Fruit fly (Drosophila melanogaster) S2 (cell line): ENCODE measurements around the gene par-6.

ENCODE experiments used
- CG8478 ChIP-seq: fragments of >200 bp; optimal IDR thresholded peaks from 2 replicates; lab custom pipeline; 2018
- CTCF ChIP-seq, 2 experiments: fragments of >200 bp; optimal IDR thresholded peaks; 2 replicates each; lab custom pipeline; 2018

DNA sequence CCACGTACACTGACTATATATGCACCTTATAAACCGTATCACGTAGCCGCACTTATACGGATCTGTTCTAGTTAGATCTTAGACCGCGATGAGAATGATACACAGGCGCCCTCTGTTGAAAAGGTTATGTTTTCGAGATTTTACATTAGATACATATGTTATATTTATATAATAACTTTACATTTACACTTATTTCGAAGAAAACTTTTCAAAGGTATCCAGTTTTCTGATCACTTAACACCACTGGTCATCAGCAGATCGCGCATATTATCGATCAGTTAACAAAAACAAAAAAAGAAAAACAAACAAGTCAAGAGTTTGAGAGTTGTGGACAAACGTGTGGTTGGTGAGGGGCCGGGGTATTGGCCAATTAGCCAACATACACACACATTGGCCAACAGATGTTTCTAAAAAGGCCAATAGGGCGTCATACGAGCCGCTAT lies 5.4 kb upstream of the par-6 start:
- TF ChIP-seq CG8478 (lab: Kevin White, UChicago) = no peak
- TF ChIP-seq CTCF (optimal IDR thresholded peaks at IDR 0.05; lab: Kevin White, UChicago) = peak; percentile 69 to 83
